Worm (Caenorhabditis elegans): ENCODE measurements around the gene srv-25.

DNA sequence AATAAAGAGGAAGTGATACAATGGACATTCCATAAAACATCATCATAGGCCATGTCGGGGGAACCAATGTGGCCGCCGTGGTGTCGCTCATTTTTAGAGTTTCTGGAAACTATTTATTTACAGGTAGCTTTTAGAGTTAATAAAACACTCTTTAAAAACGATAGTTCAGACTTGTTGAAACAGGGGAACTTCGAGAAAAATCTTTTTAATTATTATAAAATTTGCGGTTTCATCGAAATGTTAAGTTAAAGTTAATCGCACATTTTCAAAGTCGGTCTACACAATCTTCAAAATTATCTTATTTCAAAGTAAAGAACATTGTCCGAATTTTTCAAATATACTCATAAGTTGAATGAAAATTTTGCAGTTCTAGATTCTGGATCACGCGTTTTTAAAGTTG is 19.3 kb downstream of the srv-25 start, which contains the start of gene ops-1:
- TF ChIP-seq him-1 (tag; optimal IDR thresholded peaks at IDR 0.05) (no peak), W03F9.2 (tag; optimal IDR thresholded peaks at IDR 0.05) (no peak), dao-5 (tag; optimal IDR thresholded peaks at IDR 0.05) (no peak)
